Fruit fly (Drosophila melanogaster) whole organism, embryonic: ENCODE results near the gene CG8483.

Source experiments
- ATbp ChIP-seq: fragments of 200-800 bp; sonication (Bioruptor generic); optimal IDR thresholded peaks from 2 replicates; lab custom pipeline; 2017; ENCODE audit warnings: missing biosample characterization, mild to moderate bottlenecking, missing genetic modification characterization, missing genetic modification reagents
- Adf1 ChIP-seq: fragments of 200-800 bp; sonication (Bioruptor generic); IDR thresholded peaks from 2 replicates; pipeline ENCODE4 v1.3.6; 2022; ENCODE audit warnings: missing biosample characterization, missing genetic modification characterization
- CG10147 ChIP-seq: fragments of 200-800 bp; sonication (Bioruptor generic); optimal IDR thresholded peaks from 2 replicates; lab custom pipeline; 2019; ENCODE audit warnings: missing biosample characterization, mild to moderate bottlenecking, missing genetic modification characterization, moderate library complexity
- CG11504 ChIP-seq: fragments of 200-800 bp; sonication (Bioruptor generic); optimal IDR thresholded peaks from 3 replicates; lab custom pipeline; 2019; ENCODE audit warnings: missing biosample characterization, mild to moderate bottlenecking, missing genetic modification characterization, moderate library complexity
- CG12104 ChIP-seq: fragments of 200-800 bp; sonication (Bioruptor generic); optimal IDR thresholded peaks from 3 replicates; lab custom pipeline; 2016; ENCODE audit warnings: missing biosample characterization, missing genetic modification characterization
- CG12769 ChIP-seq: fragments of 200-800 bp; sonication (Bioruptor generic); optimal IDR thresholded peaks from 2 replicates; lab custom pipeline; 2019; ENCODE audit warnings: missing biosample characterization, mild to moderate bottlenecking, missing genetic modification characterization, moderate library complexity
- CG13296 ChIP-seq: fragments of 200-800 bp; sonication (Bioruptor generic); optimal IDR thresholded peaks from 3 replicates; lab custom pipeline; 2018; ENCODE audit warnings: missing biosample characterization, mild to moderate bottlenecking, missing genetic modification characterization
- CG15269 ChIP-seq: fragments of 200-800 bp; sonication (Bioruptor generic); optimal IDR thresholded peaks from 2 replicates; lab custom pipeline; 2018; ENCODE audit warnings: missing biosample characterization, mild to moderate bottlenecking, missing genetic modification characterization, moderate library complexity
- CG16815 ChIP-seq: fragments of 200-800 bp; sonication (Bioruptor generic); optimal IDR thresholded peaks from 3 replicates; lab custom pipeline; 2017; ENCODE audit warnings: missing biosample characterization, mild to moderate bottlenecking, missing genetic modification characterization
- CG17568 ChIP-seq: fragments of 200-800 bp; sonication (Bioruptor generic); optimal IDR thresholded peaks from 2 replicates; lab custom pipeline; 2018; ENCODE audit warnings: missing biosample characterization, mild to moderate bottlenecking, missing genetic modification characterization, moderate library complexity
- CG18476 ChIP-seq: fragments of 200-800 bp; sonication (Bioruptor generic); optimal IDR thresholded peaks from 2 replicates; lab custom pipeline; 2016; ENCODE audit warnings: missing biosample characterization, mild to moderate bottlenecking, missing genetic modification characterization
- CG2116 ChIP-seq: fragments of 200-800 bp; sonication (Bioruptor generic); optimal IDR thresholded peaks from 3 replicates; lab custom pipeline; 2018; ENCODE audit warnings: missing biosample characterization, mild to moderate bottlenecking, missing genetic modification characterization
- CG2120 ChIP-seq: fragments of 200-800 bp; sonication (Bioruptor generic); optimal IDR thresholded peaks from 3 replicates; lab custom pipeline; 2016; ENCODE audit warnings: missing biosample characterization, missing genetic modification characterization
- CG2199 ChIP-seq: fragments of 200-800 bp; sonication (Bioruptor generic); IDR thresholded peaks from 3 replicates; pipeline ENCODE4 v1.3.6; 2022; ENCODE audit warnings: missing biosample characterization, missing genetic modification characterization
- CG32532 ChIP-seq: fragments of 200-800 bp; sonication (Bioruptor generic); IDR thresholded peaks from 2 replicates; pipeline ENCODE4 v1.3.6; 2022; ENCODE audit warnings: missing biosample characterization, missing genetic modification characterization
- CG34224 ChIP-seq: fragments of 200-800 bp; sonication (Bioruptor generic); IDR thresholded peaks from 3 replicates; pipeline ENCODE4 v1.3.6; 2022; ENCODE audit warnings: missing biosample characterization, missing genetic modification characterization; ENCODE audit not compliant: partially characterized antibody
- CG6175 ChIP-seq: fragments of 200-800 bp; sonication (Bioruptor generic); IDR thresholded peaks from 3 replicates; pipeline ENCODE4 v1.3.6; 2022; ENCODE audit warnings: missing biosample characterization, missing genetic modification characterization
- CG6272 ChIP-seq: fragments of 200-800 bp; sonication (Bioruptor generic); IDR thresholded peaks from 2 replicates; pipeline ENCODE4 v1.3.6; 2022; ENCODE audit warnings: missing biosample characterization, missing genetic modification characterization
- CG6791 ChIP-seq: fragments of 200-800 bp; sonication (Bioruptor generic); IDR thresholded peaks from 3 replicates; pipeline ENCODE4 v1.3.6; 2022; ENCODE audit warnings: missing biosample characterization, missing genetic modification characterization; ENCODE audit not compliant: partially characterized antibody
- CG8388 ChIP-seq: fragments of 200-800 bp; sonication (Bioruptor generic); optimal IDR thresholded peaks from 2 replicates; lab custom pipeline; 2019; ENCODE audit warnings: missing biosample characterization, mild to moderate bottlenecking, missing genetic modification characterization, moderate library complexity
- Deaf1 ChIP-seq: fragments of 200-800 bp; optimal IDR thresholded peaks from 3 replicates; lab custom pipeline; 2019; ENCODE audit warnings: missing biosample characterization, mild to moderate bottlenecking, missing genetic modification characterization, moderate library complexity
- HmgD ChIP-seq: fragments of 200-800 bp; sonication (Bioruptor generic); optimal IDR thresholded peaks from 3 replicates; lab custom pipeline; 2016; ENCODE audit warnings: missing biosample characterization, missing genetic modification characterization
- Hr3 ChIP-seq: fragments of 200-800 bp; sonication (Bioruptor generic); optimal IDR thresholded peaks from 3 replicates; lab custom pipeline; 2016; ENCODE audit warnings: missing biosample characterization, missing genetic modification characterization
- Hr51 ChIP-seq, 2 experiments: fragments of 200-800 bp; sonication (Bioruptor generic); optimal IDR thresholded peaks; 2 replicates in 1 of 2; 3 replicates in 1 of 2; lab custom pipeline; 2016 to 2018; ENCODE audit warnings: missing biosample characterization in 2 of 2, missing genetic modification characterization in 2 of 2, mild to moderate bottlenecking in 1 of 2, moderate library complexity in 1 of 2
- Jarid2 ChIP-seq: fragments of 200-800 bp; sonication (Bioruptor generic); optimal IDR thresholded peaks from 3 replicates; lab custom pipeline; 2017; ENCODE audit warnings: mild to moderate bottlenecking, missing biosample characterization, missing genetic modification reagents, missing genetic modification characterization
- Med ChIP-seq: fragments of 200-800 bp; sonication (Bioruptor generic); peaks from one replicate; lab custom pipeline; 2016; ENCODE audit warnings: missing biosample characterization, missing genetic modification characterization, mild to moderate bottlenecking, inconsistent platforms, moderate library complexity
- Oli ChIP-seq: fragments of 200-800 bp; sonication (Bioruptor generic); optimal IDR thresholded peaks from 2 replicates; lab custom pipeline; 2018; ENCODE audit warnings: missing biosample characterization, mild to moderate bottlenecking, missing genetic modification characterization, moderate library complexity
- Poxn ChIP-seq: fragments of 200-800 bp; sonication (Bioruptor generic); IDR thresholded peaks from 2 replicates; pipeline ENCODE4 v1.3.6; 2022; ENCODE audit warnings: missing biosample characterization, missing genetic modification characterization
- Ptx1 ChIP-seq: fragments of 200-800 bp; sonication (Bioruptor generic); IDR thresholded peaks from 2 replicates; pipeline ENCODE4 v1.3.6; 2022; ENCODE audit warnings: missing biosample characterization, missing genetic modification characterization
- Trl ChIP-seq, 3 experiments: fragments of >200 bp in 2 of 3; fragments of 200-800 bp in 1 of 3; sonication (Bioruptor generic) in 1 of 3; optimal IDR thresholded peaks; 2 replicates in 1 of 3; 3 replicates in 2 of 3; lab custom pipeline; 2016 to 2017; ENCODE audit warnings: missing biosample characterization in 1 of 3, missing genetic modification characterization in 1 of 3
- abd-A ChIP-seq: fragments of 200-800 bp; sonication (Bioruptor generic); optimal IDR thresholded peaks from 3 replicates; lab custom pipeline; 2019; ENCODE audit warnings: missing biosample characterization, mild to moderate bottlenecking, missing genetic modification characterization, moderate library complexity
- bab2 ChIP-seq: fragments of 200-800 bp; sonication (Bioruptor generic); optimal IDR thresholded peaks from 2 replicates; lab custom pipeline; 2016; ENCODE audit warnings: missing biosample characterization, missing genetic modification characterization
- cas ChIP-seq: fragments of 200-800 bp; sonication (Bioruptor generic); IDR thresholded peaks from 2 replicates; pipeline ENCODE4 v1.3.6; 2022; ENCODE audit warnings: missing biosample characterization, missing genetic modification characterization
- cg ChIP-seq: fragments of 200-800 bp; sonication (Bioruptor generic); optimal IDR thresholded peaks from 3 replicates; lab custom pipeline; 2019; ENCODE audit warnings: missing biosample characterization, mild to moderate bottlenecking, missing genetic modification characterization, moderate library complexity
- chinmo ChIP-seq: fragments of 200-800 bp; sonication (Bioruptor generic); IDR thresholded peaks from 4 replicates; pipeline ENCODE4 v1.3.6; 2022; ENCODE audit warnings: missing biosample characterization, missing genetic modification characterization; ENCODE audit not compliant: partially characterized antibody
- cwo ChIP-seq: fragments of 200-800 bp; sonication (Bioruptor generic); optimal IDR thresholded peaks from 3 replicates; lab custom pipeline; 2017; ENCODE audit warnings: missing biosample characterization, missing genetic modification characterization, mild to moderate bottlenecking, moderate library complexity, missing genetic modification reagents
- eve ChIP-seq, 2 experiments: fragments of >200 bp; optimal IDR thresholded peaks; 2 replicates each; lab custom pipeline; 2017; ENCODE audit warnings: missing biosample characterization in 2 of 2, missing genetic modification characterization in 2 of 2
- gem ChIP-seq: fragments of 200-800 bp; sonication (Bioruptor generic); optimal IDR thresholded peaks from 2 replicates; lab custom pipeline; 2019; ENCODE audit warnings: missing biosample characterization, mild to moderate bottlenecking, missing genetic modification characterization, moderate library complexity
- grn ChIP-seq: fragments of 200-800 bp; sonication (Bioruptor generic); optimal IDR thresholded peaks from 3 replicates; lab custom pipeline; 2017; ENCODE audit warnings: missing biosample characterization, missing genetic modification characterization
- ham ChIP-seq: fragments of 200-800 bp; sonication (Bioruptor generic); IDR thresholded peaks from 2 replicates; pipeline ENCODE4 v1.3.6; 2022; ENCODE audit warnings: missing biosample characterization, missing genetic modification characterization
- ken ChIP-seq: fragments of 200-800 bp; sonication (Bioruptor generic); IDR thresholded peaks from 3 replicates; pipeline ENCODE4 v1.3.6; 2022; ENCODE audit warnings: missing biosample characterization, missing genetic modification characterization
- otp ChIP-seq: fragments of 200-800 bp; sonication (Bioruptor generic); IDR thresholded peaks from 3 replicates; pipeline ENCODE4, ENCODE4 v1.3.6; 2022; ENCODE audit warnings: missing biosample characterization, missing genetic modification characterization
- phol ChIP-seq: fragments of 200-800 bp; sonication (Bioruptor generic); optimal IDR thresholded peaks from 3 replicates; lab custom pipeline; 2018; ENCODE audit warnings: missing biosample characterization, mild to moderate bottlenecking, missing genetic modification characterization, moderate library complexity
- prd ChIP-seq, 3 experiments: fragments of >200 bp in 2 of 3; fragments of 200-800 bp in 1 of 3; sonication (Bioruptor generic) in 1 of 3; optimal IDR thresholded peaks in 2 of 3; IDR thresholded peaks in 1 of 3; 2 replicates in 2 of 3; 3 replicates in 1 of 3; pipeline versions ENCODE4 v1.3.6 to Lab custom; 2017 to 2022; ENCODE audit warnings: missing biosample characterization in 1 of 3, missing genetic modification characterization in 1 of 3
- pros ChIP-seq: fragments of 200-800 bp; sonication (Bioruptor generic); optimal IDR thresholded peaks from 3 replicates; lab custom pipeline; 2019; ENCODE audit warnings: missing biosample characterization, mild to moderate bottlenecking, missing genetic modification characterization, moderate library complexity
- sd ChIP-seq: fragments of 200-800 bp; sonication (Bioruptor generic); optimal IDR thresholded peaks from 3 replicates; lab custom pipeline; 2018; ENCODE audit warnings: missing biosample characterization, mild to moderate bottlenecking, missing genetic modification characterization, moderate library complexity
- stc ChIP-seq: fragments of 200-800 bp; sonication (Bioruptor generic); IDR thresholded peaks from 2 replicates; pipeline ENCODE4 v1.3.6; 2022; ENCODE audit warnings: missing biosample characterization, missing genetic modification characterization
- vnd ChIP-seq: fragments of 200-800 bp; sonication (Bioruptor generic); IDR thresholded peaks from 3 replicates; pipeline ENCODE4 v1.3.6; 2022; ENCODE audit warnings: missing biosample characterization, missing genetic modification characterization; ENCODE audit not compliant: partially characterized antibody
- vvl ChIP-seq: fragments of 200-800 bp; sonication (Bioruptor generic); IDR thresholded peaks from 2 replicates; pipeline ENCODE4 v1.3.6; 2022; ENCODE audit warnings: missing biosample characterization, missing genetic modification characterization

Gene CG8483

dm6 chr3R:13214347-13214746 lies at the start of gene CG8483:
Gene CG8483 (minus strand): TSS chr3R:13214465.
- TF ChIP-seq CG6791 (GFP tag; lab: Robert Waterston, UW) (0 out of 3 replicates have a peak, but pooled peaks have one; percentile 21), vnd (no peak), Ptx1 (GFP tag; lab: Robert Waterston, UW) (no peak), Deaf1 (peak; percentile 73), CG18476 (GFP tag; lab: Kevin White, UChicago) (no peak), Oli (tag; lab: Kevin White, UChicago) (no peak), bab2 (no peak), chinmo (GFP tag; lab: Robert Waterston, UW) (0 out of 4 replicates have a peak, but pooled peaks have one; percentile 59), CG17568 (GFP tag; lab: Kevin White, UChicago) (no peak), CG6175 (GFP tag; lab: Robert Waterston, UW) (peak; percentile 47; the same call in 1 of the 3 replicates), CG12104 (GFP tag; lab: Kevin White, UChicago) (no peak), ham (no peak), prd (optimal IDR thresholded peaks at IDR 0.05; lab: Kevin White, UChicago) (no peak), prd (GFP tag; IDR thresholded peaks at IDR 0.05; lab: Robert Waterston, UW) (no peak), Hr51 (GFP tag; optimal IDR thresholded peaks at IDR 0.05; lab: Kevin White, UChicago) (no peak), CG34224 (GFP tag; lab: Robert Waterston, UW) (0 out of 3 replicates have a peak, but pooled peaks have one; percentile 25), gem (tag; lab: Kevin White, UChicago) (no peak), phol (tag; lab: Kevin White, UChicago) (no peak), CG10147 (GFP tag; lab: Kevin White, UChicago) (no peak), HmgD (no peak), CG2199 (GFP tag; lab: Robert Waterston, UW) (0 out of 3 replicates have a peak, but pooled peaks have one; percentile 49), CG8388 (GFP tag; lab: Kevin White, UChicago) (no peak), stc (GFP tag; lab: Robert Waterston, UW) (no peak), Med (GFP tag; lab: Kevin White, UChicago) (peak; percentile 73), vvl (GFP tag; lab: Robert Waterston, UW) (peak; percentile 26; the same call in 1 of the 2 replicates), Hr3 (no peak), CG11504 (tag; lab: Kevin White, UChicago) (peak; percentile 98), ken (0 out of 3 replicates have a peak, but pooled peaks have one; percentile 17), sd (peak; percentile 51), CG2120 (GFP tag; lab: Kevin White, UChicago) (no peak), CG12769 (tag; lab: Kevin White, UChicago) (no peak), CG13296 (GFP tag; lab: Kevin White, UChicago) (no peak), ATbp (GFP tag; lab: Kevin White, UChicago) (no peak), CG6272 (GFP tag; lab: Robert Waterston, UW) (no peak), Poxn (GFP tag; lab: Robert Waterston, UW) (no peak), Adf1 (GFP tag; lab: Robert Waterston, UW) (peak; percentile 81), abd-A (tag; lab: Kevin White, UChicago) (no peak), otp (GFP tag; lab: Robert Waterston, UW) (no peak), CG16815 (GFP tag; lab: Kevin White, UChicago) (no peak), CG32532 (GFP tag; lab: Robert Waterston, UW) (0 out of 2 replicates have a peak, but pooled peaks have one; percentile 7), grn (no peak), CG2116 (GFP tag; lab: Kevin White, UChicago) (no peak), cas (GFP tag; lab: Robert Waterston, UW) (no peak), cwo (GFP tag; lab: Kevin White, UChicago) (no peak), eve (GFP tag; optimal IDR thresholded peaks at IDR 0.05; lab: Kevin White, UChicago) (no peak), CG15269 (tag; lab: Kevin White, UChicago) (no peak), Trl (optimal IDR thresholded peaks at IDR 0.05; lab: Kevin White, UChicago) (peak; percentile 6 to 16), Trl (GFP tag; optimal IDR thresholded peaks at IDR 0.05; lab: Kevin White, UChicago) (no peak), Jarid2 (GFP tag; lab: Kevin White, UChicago) (peak; percentile 45), pros (GFP tag; lab: Kevin White, UChicago) (no peak), cg (GFP tag; lab: Kevin White, UChicago) (no peak)
